Worm (Caenorhabditis elegans) whole organism, young adult: ENCODE data around the gene C28H8.2.
A peak's percentile ranks its signal among the peaks of the same experiment; 100 is the strongest.

Experiments used
- B0019.2 ChIP-seq: fragments of 200-800 bp; sonication (Bioruptor generic); conservative IDR thresholded peaks from 2 replicates; pipeline ENCODE4 v1.3.6; 2022; ENCODE audit warnings: missing genetic modification reagents, missing genetic modification characterization, missing compliant biosample characterization
- B0035.1 ChIP-seq: sonication (generic microtip); optimal IDR thresholded peaks from 2 replicates; lab custom pipeline; 2016; ENCODE audit warnings: missing genetic modification characterization, mild to moderate bottlenecking, missing compliant biosample characterization, missing genotype, missing genetic modification reagents
- D2030.7 ChIP-seq: fragments of 200-800 bp; sonication (Bioruptor generic); IDR thresholded peaks from 2 replicates; pipeline ENCODE4 v1.3.6; 2022; ENCODE audit warnings: missing genetic modification reagents, missing genetic modification characterization, missing compliant biosample characterization
- F33H1.4 ChIP-seq: fragments of 200-800 bp; sonication (Bioruptor generic); IDR thresholded peaks from 2 replicates; pipeline ENCODE4 v1.3.6; 2022; ENCODE audit warnings: missing genetic modification reagents, missing genetic modification characterization, missing compliant biosample characterization
- F37B4.10 ChIP-seq: fragments of 200-800 bp; sonication (Bioruptor generic); IDR thresholded peaks from 2 replicates; pipeline ENCODE4 v1.3.6; 2022; ENCODE audit warnings: missing genetic modification characterization, missing compliant biosample characterization
- F49E8.2 ChIP-seq: sonication (generic microtip); optimal IDR thresholded peaks from 3 replicates; lab custom pipeline; 2017; ENCODE audit warnings: missing genetic modification characterization, mild to moderate bottlenecking, missing compliant biosample characterization, antibody characterized with exemption, moderate library complexity; ENCODE audit not compliant: insufficient read depth
- F52B5.7 ChIP-seq: sonication (generic microtip); optimal IDR thresholded peaks from 2 replicates; lab custom pipeline; 2016; ENCODE audit warnings: mild to moderate bottlenecking, missing genetic modification characterization, missing compliant biosample characterization
- K11D2.4 ChIP-seq: fragments of 200-800 bp; sonication (Bioruptor generic); IDR thresholded peaks from 2 replicates; pipeline ENCODE4 v1.3.6; 2022; ENCODE audit warnings: missing genetic modification reagents, missing genetic modification characterization, missing compliant biosample characterization
- K12H6.12 ChIP-seq: fragments of 200-800 bp; sonication (Bioruptor generic); optimal IDR thresholded peaks from 2 replicates; lab custom pipeline; 2018; ENCODE audit warnings: mild to moderate bottlenecking, missing genetic modification characterization, missing compliant biosample characterization
- T07F8.4 ChIP-seq: sonication (generic microtip); optimal IDR thresholded peaks from 2 replicates; lab custom pipeline; 2016; ENCODE audit warnings: mild to moderate bottlenecking, missing genetic modification characterization, moderate library complexity, missing compliant biosample characterization
- Y53G8AR.9 ChIP-seq: fragments of 200-800 bp; sonication (Bioruptor generic); conservative IDR thresholded peaks from 2 replicates; pipeline ENCODE4 v1.3.6; 2022; ENCODE audit warnings: missing genetic modification reagents, missing genetic modification characterization, missing compliant biosample characterization
- Y56A3A.18 ChIP-seq: fragments of 200-800 bp; sonication (Bioruptor generic); IDR thresholded peaks from 2 replicates; pipeline ENCODE4 v1.3.6; 2022; ENCODE audit warnings: missing genetic modification reagents, missing genetic modification characterization, missing compliant biosample characterization
- Y67H2A.10 ChIP-seq: fragments of 200-800 bp; sonication (Bioruptor generic); conservative IDR thresholded peaks from 2 replicates; pipeline ENCODE4 v1.3.6; 2022; ENCODE audit warnings: missing genetic modification reagents, missing genetic modification characterization, missing compliant biosample characterization
- Y95B8A.8 ChIP-seq: fragments of 200-800 bp; sonication (Bioruptor generic); IDR thresholded peaks from 2 replicates; pipeline ENCODE4 v1.3.6; 2022; ENCODE audit warnings: missing genetic modification reagents, missing genetic modification characterization, missing compliant biosample characterization
- ama-1 ChIP-seq, 3 experiments: fragments of 150-350 bp in 1 of 3; sonication (generic microtip) in 2 of 3; optimal IDR thresholded peaks; 2 replicates each; lab custom pipeline; 2014 to 2018; ENCODE audit warnings: missing biosample characterization in 2 of 3, missing genetic modification characterization in 2 of 3, missing genetic modification reagents in 2 of 3
- atf-7 ChIP-seq: sonication (generic microtip); optimal IDR thresholded peaks from 2 replicates; lab custom pipeline; 2017; ENCODE audit warnings: mild to moderate bottlenecking, missing genetic modification characterization, missing compliant biosample characterization
- attf-3 ChIP-seq: fragments of 200-800 bp; sonication (Bioruptor generic); conservative IDR thresholded peaks from 2 replicates; pipeline ENCODE4 v1.3.6; 2022; ENCODE audit warnings: missing genetic modification reagents, missing genetic modification characterization, missing compliant biosample characterization
- bed-1 ChIP-seq: fragments of 200-800 bp; sonication (Bioruptor generic); IDR thresholded peaks from 2 replicates; pipeline ENCODE4 v1.3.6; 2022; ENCODE audit warnings: missing genetic modification reagents, missing genetic modification characterization, missing compliant biosample characterization
- bed-2 ChIP-seq: fragments of 200-800 bp; sonication (Bioruptor generic); IDR thresholded peaks from 2 replicates; pipeline ENCODE4 v1.3.6; 2022; ENCODE audit warnings: missing genetic modification reagents, missing genetic modification characterization, missing compliant biosample characterization
- ceh-27 ChIP-seq: fragments of 200-800 bp; sonication (Bioruptor generic); optimal IDR thresholded peaks from 2 replicates; lab custom pipeline; 2018; ENCODE audit warnings: mild to moderate bottlenecking, missing genetic modification characterization, moderate library complexity, missing compliant biosample characterization
- dox-1 ChIP-seq: fragments of 200-800 bp; sonication (Bioruptor generic); IDR thresholded peaks from 2 replicates; pipeline ENCODE4 v1.3.6; 2022; ENCODE audit warnings: missing genetic modification reagents, missing genetic modification characterization, missing compliant biosample characterization
- egl-18 ChIP-seq: fragments of 200-800 bp; sonication (Bioruptor generic); IDR thresholded peaks from 2 replicates; pipeline ENCODE4 v1.3.6; 2022; ENCODE audit warnings: missing genetic modification reagents, missing genetic modification characterization, missing compliant biosample characterization
- gei-17 ChIP-seq: fragments of 200-800 bp; sonication (Bioruptor generic); optimal IDR thresholded peaks from 2 replicates; lab custom pipeline; 2018; ENCODE audit warnings: mild to moderate bottlenecking, missing genetic modification characterization, missing compliant biosample characterization
- him-1 ChIP-seq: sonication (generic microtip); optimal IDR thresholded peaks from 2 replicates; lab custom pipeline; 2016; ENCODE audit warnings: missing genotype, missing genetic modification reagents, missing genetic modification characterization, missing compliant biosample characterization
- hlh-26 ChIP-seq: fragments of 200-800 bp; sonication (Bioruptor generic); conservative IDR thresholded peaks from 2 replicates; pipeline ENCODE4 v1.3.6; 2022; ENCODE audit warnings: missing genetic modification reagents, missing genetic modification characterization, missing compliant biosample characterization
- hmg-1.2 ChIP-seq: fragments of 200-800 bp; sonication (Bioruptor generic); IDR thresholded peaks from 2 replicates; pipeline ENCODE4 v1.3.6; 2022; ENCODE audit warnings: missing genetic modification reagents, missing genetic modification characterization, missing compliant biosample characterization
- hmg-20 ChIP-seq: fragments of 200-800 bp; sonication (Bioruptor generic); IDR thresholded peaks from 2 replicates; pipeline ENCODE4 v1.3.6; 2022; ENCODE audit warnings: missing genetic modification reagents, missing genetic modification characterization, missing compliant biosample characterization
- hsf-1 ChIP-seq: fragments of 200-800 bp; sonication (Bioruptor generic); IDR thresholded peaks from 2 replicates; pipeline ENCODE4 v1.3.6; 2022; ENCODE audit warnings: missing genetic modification reagents, missing genetic modification characterization, missing compliant biosample characterization
- lag-1 ChIP-seq: fragments of 200-800 bp; sonication (Bioruptor generic); IDR thresholded peaks from 2 replicates; pipeline ENCODE4 v1.3.6; 2022; ENCODE audit warnings: missing genetic modification reagents, missing genetic modification characterization, missing compliant biosample characterization
- let-526 ChIP-seq: fragments of 200-800 bp; sonication (Bioruptor generic); IDR thresholded peaks from 2 replicates; pipeline ENCODE4 v1.3.6; 2022; ENCODE audit warnings: missing genetic modification reagents, missing genetic modification characterization, missing compliant biosample characterization
- lin-26 ChIP-seq: fragments of 200-800 bp; sonication (Bioruptor generic); IDR thresholded peaks from 2 replicates; pipeline ENCODE4 v1.3.6; 2022; ENCODE audit warnings: missing genetic modification reagents, missing genetic modification characterization, missing compliant biosample characterization
- lin-54 ChIP-seq: fragments of 200-800 bp; sonication (Bioruptor generic); optimal IDR thresholded peaks from 2 replicates; lab custom pipeline; 2018; ENCODE audit warnings: mild to moderate bottlenecking, missing genetic modification characterization, missing compliant biosample characterization
- madf-10 ChIP-seq: sonication (generic microtip); optimal IDR thresholded peaks from 2 replicates; lab custom pipeline; 2016; ENCODE audit warnings: mild to moderate bottlenecking, missing genetic modification characterization, missing compliant biosample characterization
- madf-3 ChIP-seq: fragments of 200-800 bp; sonication (Bioruptor generic); IDR thresholded peaks from 2 replicates; pipeline ENCODE4 v1.3.6; 2022; ENCODE audit warnings: missing genetic modification reagents, missing genetic modification characterization, missing compliant biosample characterization
- madf-6 ChIP-seq: fragments of 200-800 bp; sonication (Bioruptor generic); IDR thresholded peaks from 2 replicates; pipeline ENCODE4 v1.3.6; 2022; ENCODE audit warnings: missing genetic modification reagents, missing genetic modification characterization, missing compliant biosample characterization
- madf-8 ChIP-seq: fragments of 200-800 bp; sonication (Bioruptor generic); conservative IDR thresholded peaks from 2 replicates; pipeline ENCODE4 v1.3.6; 2022; ENCODE audit warnings: missing genetic modification reagents, missing genetic modification characterization, missing compliant biosample characterization
- mes-4 ChIP-seq: sonication (generic microtip); optimal IDR thresholded peaks from 2 replicates; lab custom pipeline; 2016; ENCODE audit warnings: missing genotype, missing genetic modification characterization, missing compliant biosample characterization
- nhr-179 ChIP-seq: sonication (generic microtip); optimal IDR thresholded peaks from 2 replicates; lab custom pipeline; 2016; ENCODE audit warnings: mild to moderate bottlenecking, missing genetic modification characterization, missing compliant biosample characterization
- rec-8 ChIP-seq, 2 experiments: sonication (generic microtip); optimal IDR thresholded peaks; 2 replicates each; lab custom pipeline; 2016; ENCODE audit warnings: mild to moderate bottlenecking in 2 of 2, missing genetic modification characterization in 2 of 2, missing genetic modification reagents in 2 of 2, missing genotype in 2 of 2, missing biosample characterization in 1 of 2, missing compliant biosample characterization in 1 of 2, moderate library complexity in 1 of 2
- rpc-1 ChIP-seq, 2 experiments: fragments of 150-350 bp in 1 of 2; sonication (generic microtip) in 1 of 2; optimal IDR thresholded peaks; 2 replicates each; lab custom pipeline; 2014 to 2018; ENCODE audit warnings: missing biosample characterization in 1 of 2, missing genetic modification characterization in 1 of 2, missing genetic modification reagents in 1 of 2, missing genotype in 1 of 2
- somi-1 ChIP-seq: fragments of 200-800 bp; sonication (Bioruptor generic); optimal IDR thresholded peaks from 2 replicates; lab custom pipeline; 2018; ENCODE audit warnings: mild to moderate bottlenecking, missing genetic modification characterization, missing compliant biosample characterization
- sptf-2 ChIP-seq: fragments of 200-800 bp; sonication (Bioruptor generic); optimal IDR thresholded peaks from 2 replicates; lab custom pipeline; 2018; ENCODE audit warnings: mild to moderate bottlenecking, missing genetic modification characterization, missing compliant biosample characterization
- unc-130 ChIP-seq: sonication (generic microtip); optimal IDR thresholded peaks from 2 replicates; lab custom pipeline; 2016; ENCODE audit warnings: missing genetic modification reagents, missing genetic modification characterization, missing compliant biosample characterization
- ztf-18 ChIP-seq: sonication (generic microtip); optimal IDR thresholded peaks from 2 replicates; lab custom pipeline; 2016; ENCODE audit warnings: missing genotype, mild to moderate bottlenecking, missing genetic modification characterization, missing compliant biosample characterization
- ztf-25 ChIP-seq: fragments of 200-800 bp; sonication (Bioruptor generic); IDR thresholded peaks from 2 replicates; pipeline ENCODE4 v1.3.6; 2022; ENCODE audit warnings: missing genetic modification reagents, missing genetic modification characterization, missing compliant biosample characterization
- ztf-26 ChIP-seq: sonication (generic microtip); optimal IDR thresholded peaks from 2 replicates; lab custom pipeline; 2017; ENCODE audit warnings: missing genetic modification characterization, missing compliant biosample characterization
- ztf-28 ChIP-seq: fragments of 200-800 bp; sonication (Bioruptor generic); IDR thresholded peaks from 2 replicates; pipeline ENCODE4 v1.3.6; 2022; ENCODE audit warnings: missing genetic modification reagents, missing genetic modification characterization, missing compliant biosample characterization
- ztf-6 ChIP-seq: fragments of 200-800 bp; sonication (Bioruptor generic); IDR thresholded peaks from 2 replicates; pipeline ENCODE4 v1.3.6; 2022; ENCODE audit warnings: missing genetic modification reagents, missing genetic modification characterization, missing compliant biosample characterization

C28H8.2 gene

DNA sequence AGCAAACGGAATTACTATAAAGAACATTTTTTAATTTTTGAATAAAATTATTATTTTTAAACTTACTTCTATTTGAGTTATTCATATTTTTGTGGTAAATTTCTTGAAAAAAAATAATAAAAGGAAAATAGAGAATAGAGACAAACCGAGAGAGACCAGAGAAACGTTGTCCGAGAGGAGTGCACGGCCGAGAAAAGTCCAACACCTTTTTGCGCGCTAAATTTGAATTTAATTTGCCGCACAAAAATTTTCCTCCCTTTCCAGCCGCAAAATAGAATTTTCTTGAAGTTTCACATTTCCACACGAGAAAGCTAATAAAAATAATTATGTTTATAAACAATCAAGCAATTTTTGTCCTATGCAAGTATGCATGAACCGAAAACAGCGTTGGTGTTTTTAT, 48.4 kb upstream of the C28H8.2 start, which contains the start of the genes F01F1.11 and F01F1.3 (continued):
- TF ChIP-seq attf-3 (GFP tag; lab: Robert Waterston, UW) = peak; percentile 69
- peak; percentile 77; the same call in 1 of the 2 replicates for TF ChIP-seq bed-2 (GFP tag; lab: Robert Waterston, UW)
- peak; percentile 72; the same call in 1 of the 2 replicates for TF ChIP-seq ztf-28 (GFP tag; lab: Robert Waterston, UW)
- peak; percentile 63 for TF ChIP-seq F33H1.4
- no peak for TF ChIP-seq bed-1 (GFP tag; lab: Robert Waterston, UW)
- TF ChIP-seq him-1 = peak; percentile 31
- TF ChIP-seq ztf-18 (tag; lab: Kevin White, UChicago) = peak; percentile 10
- no peak for TF ChIP-seq T07F8.4 (tag; lab: Kevin White, UChicago)
- TF ChIP-seq hsf-1 (GFP tag; lab: Robert Waterston, UW) = no peak
- TF ChIP-seq K11D2.4 (GFP tag; lab: Robert Waterston, UW) = peak; percentile 57
- no peak for TF ChIP-seq gei-17 (GFP tag; lab: Kevin White, UChicago)
- TF ChIP-seq lag-1 = no peak
- peak; percentile 72 for TF ChIP-seq ceh-27 (GFP tag; lab: Kevin White, UChicago)
- TF ChIP-seq ztf-6 (GFP tag; lab: Robert Waterston, UW) = no peak
- no peak for TF ChIP-seq hlh-26 (GFP tag; lab: Robert Waterston, UW)
- TF ChIP-seq atf-7 = no peak
- TF ChIP-seq K12H6.12 (tag; lab: Kevin White, UChicago) = no peak
- TF ChIP-seq dox-1 (GFP tag; lab: Robert Waterston, UW) = peak; percentile 64; the same call in 1 of the 2 replicates
- TF ChIP-seq F52B5.7 (tag; lab: Kevin White, UChicago) = no peak
- TF ChIP-seq B0035.1 (tag; lab: Kevin White, UChicago) = no peak
- 0 out of 2 replicates have a peak, but pooled peaks have one; percentile 15 for TF ChIP-seq B0019.2 (GFP tag; lab: Robert Waterston, UW)
- TF ChIP-seq nhr-179 (tag; lab: Kevin White, UChicago) = no peak
- no peak for TF ChIP-seq mes-4 (tag; lab: Kevin White, UChicago)
- TF ChIP-seq madf-3 (GFP tag; lab: Robert Waterston, UW) = no peak
- TF ChIP-seq let-526 (GFP tag; lab: Robert Waterston, UW) = peak; percentile 65; the same call in 1 of the 2 replicates
- no peak for TF ChIP-seq rpc-1 (optimal IDR thresholded peaks at IDR 0.05; lab: Kevin White, UChicago)
- no peak for TF ChIP-seq rpc-1 (tag; optimal IDR thresholded peaks at IDR 0.05; lab: Kevin White, UChicago)
- no peak for TF ChIP-seq Y53G8AR.9 (GFP tag; lab: Robert Waterston, UW)
- TF ChIP-seq rec-8 (tag; optimal IDR thresholded peaks at IDR 0.05; lab: Kevin White, UChicago) = peak; percentile 23 to 31
- no peak for TF ChIP-seq hmg-20 (GFP tag; lab: Robert Waterston, UW)
- 0 out of 2 replicates have a peak, but pooled peaks have one; percentile 25 for TF ChIP-seq madf-8 (GFP tag; lab: Robert Waterston, UW)
- TF ChIP-seq F37B4.10 (GFP tag; lab: Robert Waterston, UW) = no peak
- peak; percentile 80 for TF ChIP-seq madf-6 (GFP tag; lab: Robert Waterston, UW)
- TF ChIP-seq ama-1 (optimal IDR thresholded peaks at IDR 0.05; lab: Kevin White, UChicago) = no peak
- TF ChIP-seq ama-1 (GFP tag; optimal IDR thresholded peaks at IDR 0.05; lab: Kevin White, UChicago) = no peak
- no peak for TF ChIP-seq ztf-26 (tag; lab: Kevin White, UChicago)
- TF ChIP-seq Y67H2A.10 (GFP tag; lab: Robert Waterston, UW) = no peak
- TF ChIP-seq lin-54 = peak; percentile 94
- TF ChIP-seq hmg-1.2 = peak; percentile 14; the same call in 1 of the 2 replicates
- TF ChIP-seq lin-26 (GFP tag; lab: Robert Waterston, UW) = no peak
- peak; percentile 69 for TF ChIP-seq D2030.7
- peak; percentile 40 for TF ChIP-seq madf-10 (tag; lab: Kevin White, UChicago)
- no peak for TF ChIP-seq ztf-25 (GFP tag; lab: Robert Waterston, UW)
- no peak for TF ChIP-seq Y95B8A.8 (GFP tag; lab: Robert Waterston, UW)
- TF ChIP-seq somi-1 (GFP tag; lab: Kevin White, UChicago) = no peak
- no peak for TF ChIP-seq Y56A3A.18
- TF ChIP-seq F49E8.2 (tag; lab: Kevin White, UChicago) = peak; percentile 42
- TF ChIP-seq egl-18 (GFP tag; lab: Robert Waterston, UW) = no peak
- TF ChIP-seq unc-130 (GFP tag; lab: Kevin White, UChicago) = peak; percentile 91
- no peak for TF ChIP-seq sptf-2 (GFP tag; lab: Kevin White, UChicago)
